Worm (Caenorhabditis elegans) whole organism, L4/young adult: ENCODE measurements around the gene F07C3.16.

ENCODE experiments used
- dao-5 ChIP-seq: sonication (generic microtip); optimal IDR thresholded peaks from 2 replicates; lab custom pipeline; 2016; ENCODE audit warnings: missing genotype, missing genetic modification characterization, moderate library complexity, missing compliant biosample characterization
- him-1 ChIP-seq: sonication (generic microtip); optimal IDR thresholded peaks from 2 replicates; lab custom pipeline; 2016; ENCODE audit warnings: missing genotype, missing genetic modification reagents, missing genetic modification characterization, missing compliant biosample characterization

- TF ChIP-seq dao-5 (tag; lab: Kevin White, UChicago) = no peak
- TF ChIP-seq him-1 (tag; lab: Kevin White, UChicago) = no peak
Measured at ce11 chrV:9243171-9243996, 14.0 kb downstream of the F07C3.16 start, which contains the start of gene glo-4.
